Worm (Caenorhabditis elegans) whole organism, late embryonic: ENCODE measurements around the gene fah-1.

Source experiments
- dmd-4 ChIP-seq: sonication (generic microtip); optimal IDR thresholded peaks from 2 replicates; lab custom pipeline; 2016; ENCODE audit warnings: borderline replicate concordance, missing genetic modification characterization, missing compliant biosample characterization
- dve-1 ChIP-seq: sonication (generic microtip); optimal IDR thresholded peaks from 2 replicates; lab custom pipeline; 2017; ENCODE audit warnings: antibody characterized with exemption, mild to moderate bottlenecking, missing genetic modification characterization, missing compliant biosample characterization
- fkh-10 ChIP-seq: fragments of 150-350 bp; optimal IDR thresholded peaks from 2 replicates; lab custom pipeline; 2014; ENCODE audit warnings: missing biosample characterization, missing genetic modification reagents, missing genetic modification characterization
- lim-6 ChIP-seq: sonication (generic microtip); optimal IDR thresholded peaks from 2 replicates; lab custom pipeline; 2016; ENCODE audit warnings: missing genetic modification characterization, missing compliant biosample characterization

DNA sequence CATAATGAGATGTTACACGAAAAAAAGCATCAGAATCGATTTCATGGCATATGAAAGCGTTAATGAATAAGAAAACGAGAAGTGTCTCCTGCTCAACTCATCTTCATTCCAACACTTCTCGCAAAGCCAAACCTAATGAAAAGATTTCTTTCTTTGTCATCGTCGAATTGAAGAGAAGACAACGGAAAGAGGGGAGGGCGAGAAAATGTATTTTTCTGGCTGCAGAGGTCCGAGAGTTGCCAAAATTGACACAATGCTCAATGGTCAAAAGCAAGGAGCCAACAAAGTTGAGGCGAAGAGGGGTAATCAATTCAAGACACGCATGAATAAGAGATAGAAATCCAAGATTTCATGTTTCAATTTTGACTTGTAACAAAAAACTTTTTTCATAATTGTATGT, 29.6 kb downstream of the fah-1 start:
- no peak for TF ChIP-seq fkh-10
- TF ChIP-seq dmd-4 (tag; lab: Kevin White, UChicago), result no peak
- TF ChIP-seq dve-1 (tag; lab: Kevin White, UChicago), result no peak
- no peak for TF ChIP-seq lim-6 (tag; lab: Kevin White, UChicago)
